Worm (Caenorhabditis elegans) whole organism, mixed stage, embryonic: ENCODE results near the gene dcaf-1.

Experiments
- elt-1 ChIP-seq: sonication (generic microtip); optimal IDR thresholded peaks from 2 replicates; lab custom pipeline; 2017; ENCODE audit warnings: missing genetic modification characterization, mild to moderate bottlenecking, missing compliant biosample characterization, antibody characterized with exemption, moderate library complexity, borderline replicate concordance; ENCODE audit not compliant: insufficient read depth
- lin-13 ChIP-seq: fragments of 150-350 bp; optimal IDR thresholded peaks from 2 replicates; lab custom pipeline; 2014; ENCODE audit warnings: missing biosample characterization, missing genetic modification characterization
- lsy-2 ChIP-seq: fragments of 150-350 bp; optimal IDR thresholded peaks from 2 replicates; lab custom pipeline; 2014; ENCODE audit warnings: missing biosample characterization, missing genetic modification characterization
- mep-1 ChIP-seq: fragments of 150-350 bp; optimal IDR thresholded peaks from 2 replicates; lab custom pipeline; 2017; ENCODE audit warnings: missing biosample characterization, missing genetic modification reagents, missing genetic modification characterization, inconsistent platforms
- nhr-237 ChIP-seq: fragments of 150-350 bp; optimal IDR thresholded peaks from 2 replicates; lab custom pipeline; 2014; ENCODE audit warnings: missing biosample characterization, missing genetic modification characterization
- nhr-76 ChIP-seq: sonication (generic microtip); optimal IDR thresholded peaks from 2 replicates; lab custom pipeline; 2017; ENCODE audit warnings: missing biosample characterization, missing genetic modification characterization
- snpc-4 ChIP-seq: fragments of 150-350 bp; optimal IDR thresholded peaks from 2 replicates; lab custom pipeline; 2014; ENCODE audit warnings: missing biosample characterization, missing genetic modification characterization
- unc-39 ChIP-seq: fragments of 150-350 bp; optimal IDR thresholded peaks from 2 replicates; lab custom pipeline; 2014; ENCODE audit warnings: missing biosample characterization, missing genetic modification characterization
- unc-62 ChIP-seq: fragments of 150-350 bp; optimal IDR thresholded peaks from 2 replicates; lab custom pipeline; 2014; ENCODE audit warnings: missing biosample characterization, missing genetic modification reagents, missing genetic modification characterization
- zip-8 ChIP-seq: fragments of 150-350 bp; optimal IDR thresholded peaks from 2 replicates; lab custom pipeline; 2014; ENCODE audit warnings: missing biosample characterization, missing genetic modification characterization

- TF ChIP-seq mep-1 (tag; lab: Kevin White, UChicago) (no peak), snpc-4 (tag; lab: Kevin White, UChicago) (no peak), nhr-76 (tag; lab: Kevin White, UChicago) (no peak), elt-1 (tag; lab: Kevin White, UChicago) (no peak), unc-62 (GFP tag; lab: Kevin White, UChicago) (no peak), lsy-2 (no peak), lin-13 (tag; lab: Kevin White, UChicago) (no peak), nhr-237 (no peak), unc-39 (no peak), zip-8 (tag; lab: Kevin White, UChicago) (no peak)
Measured at ce11 chrIV:9655556-9655955, 51.0 kb downstream of the dcaf-1 start.
